Fruit fly (Drosophila melanogaster): ENCODE results near the gene CG6040.

DNA sequence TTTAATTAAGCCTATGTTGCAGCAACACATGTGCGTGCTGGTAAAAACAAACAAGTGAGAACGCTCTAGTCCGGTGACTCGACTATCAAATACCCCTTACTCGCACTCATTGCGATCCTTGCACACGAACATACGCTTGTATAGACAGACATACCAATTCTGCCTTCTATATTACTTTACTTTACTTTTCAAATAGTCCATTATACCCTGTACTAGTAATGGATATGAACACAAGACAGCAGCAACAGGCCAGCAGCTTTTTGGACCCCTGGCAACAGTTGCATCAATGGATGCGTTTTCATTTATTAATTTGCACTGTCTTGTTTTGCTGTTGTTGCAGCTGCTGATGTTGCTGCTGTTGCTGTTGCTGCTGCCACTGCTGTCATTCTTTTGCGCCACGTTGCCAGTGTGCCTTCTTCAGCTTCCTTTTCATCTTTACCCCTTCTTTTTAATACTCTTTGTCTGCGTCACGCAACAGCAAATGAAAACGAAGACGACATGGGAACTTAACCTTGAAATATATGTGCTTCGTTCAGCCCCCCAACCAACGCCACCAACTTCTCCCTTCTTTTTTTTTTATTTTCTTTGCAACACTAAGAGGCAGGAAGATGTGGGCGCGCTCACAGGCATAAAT, 21.9 kb downstream of the CG6040 start:
- no peak for TF ChIP-seq CG12768 (GFP tag; optimal IDR thresholded peaks at IDR 0.05)
- TF ChIP-seq cic (GFP tag; optimal IDR thresholded peaks at IDR 0.05), result no peak

Measured in whole organism, adult.